Fruit fly (Drosophila melanogaster) whole organism, adult: ENCODE data around the gene CG6418.

Experiments
- CG11617 ChIP-seq: fragments of 200-800 bp; sonication (Bioruptor generic); optimal IDR thresholded peaks from 2 replicates; lab custom pipeline; 2017; ENCODE audit warnings: mild to moderate bottlenecking, missing biosample characterization, missing genetic modification reagents, missing genetic modification characterization
- CG12768 ChIP-seq: fragments of 200-800 bp; sonication (Bioruptor generic); optimal IDR thresholded peaks from 2 replicates; lab custom pipeline; 2017; ENCODE audit warnings: missing biosample characterization, missing genetic modification characterization, mild to moderate bottlenecking, moderate library complexity, missing genetic modification reagents
- CG14711 ChIP-seq: fragments of 200-800 bp; sonication (Bioruptor generic); optimal IDR thresholded peaks from 2 replicates; lab custom pipeline; 2018; ENCODE audit warnings: missing biosample characterization, mild to moderate bottlenecking, missing genetic modification characterization, moderate library complexity
- CG1620 ChIP-seq: fragments of 200-800 bp; sonication (Bioruptor generic); optimal IDR thresholded peaks from 2 replicates; lab custom pipeline; 2016; ENCODE audit warnings: missing biosample characterization, missing genetic modification characterization
- CG33017 ChIP-seq: fragments of 200-800 bp; sonication (Bioruptor generic); optimal IDR thresholded peaks from 2 replicates; lab custom pipeline; 2018; ENCODE audit warnings: missing biosample characterization, mild to moderate bottlenecking, missing genetic modification characterization, moderate library complexity
- CG5204 ChIP-seq: fragments of 200-800 bp; sonication (Bioruptor generic); optimal IDR thresholded peaks from 2 replicates; lab custom pipeline; 2016; ENCODE audit warnings: missing biosample characterization, missing genetic modification characterization
- CG7045 ChIP-seq: fragments of 200-800 bp; sonication (Bioruptor generic); optimal IDR thresholded peaks from 2 replicates; lab custom pipeline; 2017; ENCODE audit warnings: missing biosample characterization, mild to moderate bottlenecking, missing genetic modification characterization
- CG7101 ChIP-seq: fragments of 200-800 bp; sonication (Bioruptor generic); optimal IDR thresholded peaks from 2 replicates; lab custom pipeline; 2018; ENCODE audit warnings: missing biosample characterization, mild to moderate bottlenecking, missing genetic modification characterization, moderate library complexity
- Clk ChIP-seq: fragments of 200-800 bp; sonication (Bioruptor generic); optimal IDR thresholded peaks from 2 replicates; lab custom pipeline; 2017; ENCODE audit warnings: missing biosample characterization, missing genetic modification characterization
- Crg-1 ChIP-seq: fragments of 200-800 bp; sonication (Bioruptor generic); optimal IDR thresholded peaks from 2 replicates; lab custom pipeline; 2016; ENCODE audit warnings: missing biosample characterization, missing genetic modification characterization
- Hr96 ChIP-seq: fragments of 200-800 bp; sonication (Bioruptor generic); optimal IDR thresholded peaks from 2 replicates; lab custom pipeline; 2016; ENCODE audit warnings: missing biosample characterization, missing genetic modification characterization
- Mnt ChIP-seq: fragments of 200-800 bp; sonication (Bioruptor generic); optimal IDR thresholded peaks from 2 replicates; lab custom pipeline; 2016; ENCODE audit warnings: missing biosample characterization, mild to moderate bottlenecking, missing genetic modification characterization
- bab1 ChIP-seq: fragments of 200-800 bp; sonication (Bioruptor generic); optimal IDR thresholded peaks from 3 replicates; lab custom pipeline; 2019; ENCODE audit warnings: missing biosample characterization, mild to moderate bottlenecking, missing genetic modification characterization, moderate library complexity
- cic ChIP-seq: fragments of 200-800 bp; sonication (Bioruptor generic); optimal IDR thresholded peaks from 2 replicates; lab custom pipeline; 2017; ENCODE audit warnings: missing biosample characterization, mild to moderate bottlenecking, missing genetic modification characterization, moderate library complexity
- cnc ChIP-seq, 2 experiments: fragments of >200 bp; optimal IDR thresholded peaks; 2 replicates each; lab custom pipeline; 2017
- kay ChIP-seq: fragments of 200-800 bp; sonication (Bioruptor generic); peaks from one replicate; lab custom pipeline; 2016; ENCODE audit warnings: missing biosample characterization, missing genetic modification characterization, borderline replicate concordance
- ovo ChIP-seq: fragments of 200-800 bp; sonication (Bioruptor generic); optimal IDR thresholded peaks from 2 replicates; lab custom pipeline; 2016; ENCODE audit warnings: missing biosample characterization, missing genetic modification characterization
- pad ChIP-seq: fragments of 200-800 bp; sonication (Bioruptor generic); optimal IDR thresholded peaks from 3 replicates; lab custom pipeline; 2017; ENCODE audit warnings: missing biosample characterization, missing genetic modification characterization, mild to moderate bottlenecking, moderate library complexity, missing genetic modification reagents
- tj ChIP-seq: fragments of 200-800 bp; sonication (Bioruptor generic); optimal IDR thresholded peaks from 3 replicates; lab custom pipeline; 2017; ENCODE audit warnings: missing biosample characterization, mild to moderate bottlenecking, missing genetic modification characterization, moderate library complexity
- toe ChIP-seq: fragments of 200-800 bp; sonication (Bioruptor generic); optimal IDR thresholded peaks from 2 replicates; lab custom pipeline; 2016; ENCODE audit warnings: missing biosample characterization, missing genetic modification characterization

Gene CG6418

DNA sequence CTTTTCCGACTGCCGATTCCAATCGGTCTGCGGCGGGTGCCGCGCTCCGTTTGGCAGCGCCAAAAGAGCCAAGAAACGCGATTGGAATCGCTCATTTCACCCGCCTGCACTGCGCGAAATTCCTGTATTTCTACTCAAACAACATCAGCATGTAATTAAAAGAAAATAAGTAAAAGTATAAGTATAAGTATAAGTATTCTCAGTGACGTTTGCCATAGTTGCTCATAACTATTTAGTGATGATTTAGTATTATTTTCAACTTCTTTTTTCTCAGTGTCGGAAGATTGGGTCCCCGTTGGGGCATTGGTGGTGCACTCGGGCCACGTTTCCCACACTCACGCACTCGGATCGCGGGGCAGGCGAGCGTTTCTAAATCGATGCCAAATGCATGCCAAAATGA lies 34.4 kb upstream of the CG6418 start:
- TF ChIP-seq Crg-1 (GFP tag; lab: Kevin White, UChicago) = no peak
- TF ChIP-seq CG11617 (GFP tag; lab: Kevin White, UChicago) = no peak
- no peak for TF ChIP-seq Clk (GFP tag; lab: Kevin White, UChicago)
- no peak for TF ChIP-seq CG14711 (tag; lab: Kevin White, UChicago)
- TF ChIP-seq kay (GFP tag; lab: Kevin White, UChicago) = no peak
- TF ChIP-seq CG7045 = no peak
- TF ChIP-seq ovo (GFP tag; lab: Kevin White, UChicago) = no peak
- no peak for TF ChIP-seq bab1
- TF ChIP-seq tj = no peak
- TF ChIP-seq pad (GFP tag; lab: Kevin White, UChicago) = no peak
- no peak for TF ChIP-seq CG7101
- no peak for TF ChIP-seq CG5204 (GFP tag; lab: Kevin White, UChicago)
- no peak for TF ChIP-seq toe (GFP tag; lab: Kevin White, UChicago)
- no peak for TF ChIP-seq CG1620
- TF ChIP-seq cnc (optimal IDR thresholded peaks at IDR 0.05; lab: Kevin White, UChicago) = no peak
- TF ChIP-seq Hr96 (GFP tag; lab: Kevin White, UChicago) = no peak
- no peak for TF ChIP-seq CG33017 (tag; lab: Kevin White, UChicago)

DNA sequence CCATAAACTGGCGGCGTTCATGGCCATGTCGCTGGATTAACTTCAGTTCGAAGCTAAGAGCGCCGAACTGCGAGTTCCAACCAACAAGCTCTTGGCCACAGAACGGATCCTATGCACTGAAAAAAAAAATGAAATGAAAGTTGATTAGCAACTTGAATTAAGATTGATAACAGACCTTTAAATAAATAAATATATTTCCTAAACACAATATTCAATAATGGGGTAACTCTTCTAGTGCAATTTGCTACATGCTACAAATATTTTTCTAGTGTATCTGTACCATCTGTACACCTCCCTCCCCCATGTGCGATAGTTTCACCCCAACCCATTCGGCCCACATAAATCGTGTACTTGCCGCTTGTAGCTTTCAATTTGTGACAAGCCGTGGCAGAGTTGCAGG lies 30.8 kb upstream of the CG6418 start:
- TF ChIP-seq CG1620 = no peak
- TF ChIP-seq Clk (GFP tag; lab: Kevin White, UChicago) = no peak
- no peak for TF ChIP-seq CG7101
- no peak for TF ChIP-seq pad (GFP tag; lab: Kevin White, UChicago)
- TF ChIP-seq bab1 = no peak
- TF ChIP-seq Mnt (GFP tag; lab: Kevin White, UChicago) = no peak

DNA sequence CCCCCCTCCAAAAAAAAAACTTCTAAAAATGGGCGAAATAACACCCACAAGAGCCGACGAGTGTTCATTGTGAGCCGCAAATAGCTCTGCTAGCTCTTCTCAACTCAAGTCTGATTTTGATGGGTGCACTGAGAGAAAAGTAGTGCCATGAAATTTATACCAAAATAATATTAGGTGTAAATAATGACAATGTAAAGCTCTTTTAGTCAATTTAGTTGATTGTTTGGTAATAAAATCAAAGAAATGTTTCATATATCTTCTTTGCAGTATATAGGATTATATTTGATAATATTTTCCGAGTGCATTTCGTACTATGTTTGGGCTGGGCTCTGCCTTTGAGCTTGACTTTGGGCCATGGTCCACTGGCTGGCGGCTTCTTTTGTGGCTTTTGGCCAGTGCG lies 25.9 kb upstream of the CG6418 start:
- TF ChIP-seq ovo (GFP tag; lab: Kevin White, UChicago) = no peak
- no peak for TF ChIP-seq CG12768 (GFP tag; lab: Kevin White, UChicago)
- TF ChIP-seq Mnt (GFP tag; lab: Kevin White, UChicago) = no peak
- no peak for TF ChIP-seq CG11617 (GFP tag; lab: Kevin White, UChicago)
- TF ChIP-seq bab1 = no peak
- no peak for TF ChIP-seq kay (GFP tag; lab: Kevin White, UChicago)
- no peak for TF ChIP-seq CG7045
- no peak for TF ChIP-seq pad (GFP tag; lab: Kevin White, UChicago)
- TF ChIP-seq CG5204 (GFP tag; lab: Kevin White, UChicago) = no peak
- no peak for TF ChIP-seq cic (GFP tag; lab: Kevin White, UChicago)
- TF ChIP-seq CG14711 (tag; lab: Kevin White, UChicago) = no peak
- no peak for TF ChIP-seq cnc (optimal IDR thresholded peaks at IDR 0.05; lab: Kevin White, UChicago)
- no peak for TF ChIP-seq Clk (GFP tag; lab: Kevin White, UChicago)
- TF ChIP-seq tj = no peak
- no peak for TF ChIP-seq CG1620

DNA sequence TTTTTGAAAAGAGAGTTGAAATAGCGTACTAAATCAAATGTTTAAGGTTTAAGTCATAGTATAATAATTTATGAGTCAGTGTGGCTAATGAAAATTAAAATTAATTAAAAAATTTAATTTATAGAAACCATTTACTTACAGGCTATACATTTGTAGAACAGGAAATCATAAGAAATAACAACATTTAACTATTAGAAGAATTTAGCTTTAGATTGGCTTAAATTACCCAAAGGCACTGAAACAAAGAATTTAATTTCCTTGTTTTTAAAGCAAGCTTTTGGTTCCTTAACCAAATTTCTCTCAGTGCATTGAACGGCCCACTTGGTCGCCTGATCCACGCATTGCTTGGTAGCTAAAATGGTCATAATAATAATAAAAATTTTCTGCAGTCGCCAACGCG lies 24.6 kb upstream of the CG6418 start:
- TF ChIP-seq kay (GFP tag; lab: Kevin White, UChicago) (no peak), cic (GFP tag; lab: Kevin White, UChicago) (no peak), Hr96 (GFP tag; lab: Kevin White, UChicago) (no peak), CG12768 (GFP tag; lab: Kevin White, UChicago) (no peak), bab1 (no peak), CG7045 (no peak), toe (GFP tag; lab: Kevin White, UChicago) (no peak), CG7101 (no peak), pad (GFP tag; lab: Kevin White, UChicago) (no peak), CG14711 (tag; lab: Kevin White, UChicago) (no peak), CG33017 (tag; lab: Kevin White, UChicago) (no peak), tj (no peak), cnc (optimal IDR thresholded peaks at IDR 0.05; lab: Kevin White, UChicago) (no peak), Mnt (GFP tag; lab: Kevin White, UChicago) (no peak), CG11617 (GFP tag; lab: Kevin White, UChicago) (no peak), CG5204 (GFP tag; lab: Kevin White, UChicago) (no peak), Crg-1 (GFP tag; lab: Kevin White, UChicago) (no peak), ovo (GFP tag; lab: Kevin White, UChicago) (no peak), Clk (GFP tag; lab: Kevin White, UChicago) (no peak)

DNA sequence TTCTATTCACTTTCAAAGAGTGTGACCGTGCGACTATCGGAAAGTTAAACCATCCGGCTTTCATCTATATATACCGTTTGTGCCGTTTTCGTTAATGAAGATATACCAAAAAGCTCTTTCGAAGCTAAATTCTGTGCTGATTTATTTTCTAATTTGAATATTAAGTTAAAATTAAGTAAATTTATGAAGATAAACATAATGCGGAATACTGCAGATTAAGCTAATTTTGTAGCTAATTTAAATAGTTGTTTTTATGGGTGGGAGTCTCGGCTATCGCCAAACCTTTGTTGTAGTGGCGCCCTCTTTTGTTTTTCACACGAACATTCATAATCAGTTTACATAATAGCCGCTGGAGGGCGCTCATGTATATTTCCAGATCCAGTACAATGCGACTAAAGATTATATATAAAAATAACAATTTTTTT lies 20.3 kb upstream of the CG6418 start, which contains the start of gene Aps:
Gene Aps, minus strand, starts transcription at position 37 of the 425 bp plus-strand sequence.
- TF ChIP-seq CG7045 (no peak), cnc (optimal IDR thresholded peaks at IDR 0.05; lab: Kevin White, UChicago) (no peak), CG1620 (peak; percentile 71), toe (GFP tag; lab: Kevin White, UChicago) (peak; percentile 67), CG12768 (GFP tag; lab: Kevin White, UChicago) (no peak), Clk (GFP tag; lab: Kevin White, UChicago) (no peak), tj (no peak), Crg-1 (GFP tag; lab: Kevin White, UChicago) (peak; percentile 42), CG7101 (no peak), Hr96 (GFP tag; lab: Kevin White, UChicago) (peak; percentile 30), CG11617 (GFP tag; lab: Kevin White, UChicago) (no peak), kay (GFP tag; lab: Kevin White, UChicago) (no peak), CG33017 (tag; lab: Kevin White, UChicago) (no peak), CG5204 (GFP tag; lab: Kevin White, UChicago) (no peak), CG14711 (tag; lab: Kevin White, UChicago) (no peak), cic (GFP tag; lab: Kevin White, UChicago) (no peak), ovo (GFP tag; lab: Kevin White, UChicago) (peak; percentile 38), bab1 (no peak), pad (GFP tag; lab: Kevin White, UChicago) (peak; percentile 16), Mnt (GFP tag; lab: Kevin White, UChicago) (peak; percentile 35)

DNA sequence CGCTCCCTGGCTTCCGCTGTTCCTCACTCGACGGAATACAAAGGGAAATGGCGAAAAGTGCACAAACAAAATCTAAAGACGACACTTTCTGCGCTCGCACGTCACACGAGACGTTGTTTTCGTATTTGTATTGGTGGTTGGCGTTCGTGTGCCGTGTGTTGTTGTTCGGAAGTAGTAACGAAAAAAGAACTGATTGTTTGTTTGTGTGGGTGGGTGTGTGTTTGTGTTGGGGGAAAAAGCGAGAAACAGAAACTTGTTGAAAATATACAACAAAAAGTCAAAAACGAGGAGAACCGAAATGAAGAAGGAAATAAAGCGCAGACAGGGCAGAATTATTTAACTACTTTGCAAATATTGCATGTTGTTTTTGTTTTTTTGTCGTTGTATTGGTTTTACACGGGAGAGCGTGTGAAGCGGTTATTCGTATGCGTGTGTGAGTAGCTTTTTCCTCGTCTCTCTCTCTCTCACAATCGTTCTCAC lies 19.5 kb upstream of the CG6418 start:
- TF ChIP-seq cic (GFP tag; lab: Kevin White, UChicago) (peak; percentile 67), pad (GFP tag; lab: Kevin White, UChicago) (peak; percentile 60), Mnt (GFP tag; lab: Kevin White, UChicago) (peak; percentile 67), CG14711 (tag; lab: Kevin White, UChicago) (no peak), CG33017 (tag; lab: Kevin White, UChicago) (no peak), CG11617 (GFP tag; lab: Kevin White, UChicago) (no peak), bab1 (peak; percentile 1), Crg-1 (GFP tag; lab: Kevin White, UChicago) (no peak), tj (peak; percentile 98)
